Fruit fly (Drosophila melanogaster) whole organism, wandering third instar larva: Measurements from ENCODE around the gene CG43703.

Source experiments
- Abd-B ChIP-seq: fragments of >200 bp; optimal IDR thresholded peaks from 2 replicates; lab custom pipeline; 2017; ENCODE audit warnings: missing biosample characterization, missing genetic modification characterization
- CG32264 ChIP-seq: fragments of 200-800 bp; sonication (Bioruptor generic); optimal IDR thresholded peaks from 2 replicates; lab custom pipeline; 2016; ENCODE audit warnings: missing biosample characterization, missing genetic modification characterization
- CG9705 ChIP-seq: fragments of 200-800 bp; sonication (Bioruptor generic); optimal IDR thresholded peaks from 2 replicates; lab custom pipeline; 2018; ENCODE audit warnings: missing biosample characterization, mild to moderate bottlenecking, missing genetic modification characterization
- CrebA ChIP-seq: fragments of 200-800 bp; sonication (Bioruptor generic); optimal IDR thresholded peaks from 2 replicates; lab custom pipeline; 2016; ENCODE audit warnings: missing biosample characterization, mild to moderate bottlenecking, missing genetic modification characterization, borderline replicate concordance
- Dfd ChIP-seq: fragments of >200 bp; optimal IDR thresholded peaks from 2 replicates; lab custom pipeline; 2017; ENCODE audit warnings: missing biosample characterization, missing genetic modification characterization
- Dif ChIP-seq: fragments of 200-275, 200-300 bp; sonication (Bioruptor generic); optimal IDR thresholded peaks from 2 replicates; lab custom pipeline; 2018; ENCODE audit warnings: missing biosample characterization, missing genetic modification characterization; ENCODE audit not compliant: partially characterized antibody
- GATAd ChIP-seq: sonication (Bioruptor generic); optimal IDR thresholded peaks from 2 replicates; lab custom pipeline; 2016; ENCODE audit warnings: missing biosample characterization, missing genetic modification characterization
- HLH106 ChIP-seq: fragments of 200-800 bp; optimal IDR thresholded peaks from 3 replicates; lab custom pipeline; 2019; ENCODE audit warnings: missing biosample characterization, mild to moderate bottlenecking, missing genetic modification characterization, moderate library complexity
- Hnf4 ChIP-seq: fragments of 200-800 bp; sonication (Bioruptor generic); optimal IDR thresholded peaks from 2 replicates; lab custom pipeline; 2016; ENCODE audit warnings: missing biosample characterization, mild to moderate bottlenecking, missing genetic modification characterization
- Hr78 ChIP-seq: fragments of >200 bp; optimal IDR thresholded peaks from 2 replicates; lab custom pipeline; 2017; ENCODE audit warnings: missing biosample characterization, missing genetic modification characterization
- Hr83 ChIP-seq: fragments of 200-300 bp; sonication (Bioruptor generic); optimal IDR thresholded peaks from 2 replicates; lab custom pipeline; 2016; ENCODE audit warnings: missing biosample characterization, mild to moderate bottlenecking, missing genetic modification characterization, moderate library complexity; ENCODE audit not compliant: poor library complexity, severe bottlenecking
- Jra ChIP-seq: sonication (Bioruptor generic); optimal IDR thresholded peaks from 2 replicates; lab custom pipeline; 2016; ENCODE audit warnings: missing biosample characterization, missing genetic modification characterization
- Mio ChIP-seq: sonication (Bioruptor generic); optimal IDR thresholded peaks from 2 replicates; lab custom pipeline; 2016; ENCODE audit warnings: missing biosample characterization, missing genetic modification characterization
- Myc ChIP-seq: fragments of >200 bp; optimal IDR thresholded peaks from 2 replicates; lab custom pipeline; 2017
- N ChIP-seq: fragments of >200 bp; optimal IDR thresholded peaks from 2 replicates; lab custom pipeline; 2018; ENCODE audit warnings: missing biosample characterization, missing external identifiers, missing genetic modification characterization
- OdsH ChIP-seq: fragments of 200-800 bp; sonication (Bioruptor generic); optimal IDR thresholded peaks from 2 replicates; lab custom pipeline; 2016; ENCODE audit warnings: missing biosample characterization, mild to moderate bottlenecking, missing genetic modification characterization
- Rel ChIP-seq, 2 experiments: fragments of 200-800 bp; sonication (Bioruptor generic) in 1 of 2; optimal IDR thresholded peaks; 2 replicates in 1 of 2; 3 replicates in 1 of 2; lab custom pipeline; 2016 to 2019; ENCODE audit warnings: mild to moderate bottlenecking in 2 of 2, missing biosample characterization in 2 of 2, missing genetic modification characterization in 2 of 2, moderate library complexity in 1 of 2
- Sp1 ChIP-seq: fragments of 200-800 bp; sonication (Bioruptor generic); optimal IDR thresholded peaks from 3 replicates; lab custom pipeline; 2019; ENCODE audit warnings: missing biosample characterization, mild to moderate bottlenecking, missing genetic modification characterization, moderate library complexity
- Vsx2 ChIP-seq: fragments of 200-300, 225-300 bp; sonication (Bioruptor generic); optimal IDR thresholded peaks from 2 replicates; lab custom pipeline; 2018; ENCODE audit warnings: missing biosample characterization, missing genetic modification characterization; ENCODE audit not compliant: partially characterized antibody
- br ChIP-seq: fragments of 200-800 bp; sonication (Bioruptor generic); optimal IDR thresholded peaks from 2 replicates; lab custom pipeline; 2016; ENCODE audit warnings: missing biosample characterization, missing genetic modification characterization
- brk ChIP-seq: fragments of 200-800 bp; sonication (Bioruptor generic); optimal IDR thresholded peaks from 2 replicates; lab custom pipeline; 2016; ENCODE audit warnings: missing biosample characterization, mild to moderate bottlenecking, missing genetic modification characterization
- dl ChIP-seq, 2 experiments: fragments of 175-275, 200-275 bp in 1 of 2; fragments of 200-275 bp in 1 of 2; sonication (Bioruptor generic); optimal IDR thresholded peaks; lab custom pipeline; 2018; ENCODE audit warnings: mild to moderate bottlenecking in 2 of 2, missing biosample characterization in 2 of 2, missing genetic modification characterization in 2 of 2, moderate library complexity in 2 of 2; ENCODE audit not compliant: partially characterized antibody in 2 of 2, insufficient read depth in 1 of 2
- dmrt93B ChIP-seq: fragments of 200-800 bp; sonication (Bioruptor generic); optimal IDR thresholded peaks from 2 replicates; lab custom pipeline; 2018; ENCODE audit warnings: missing biosample characterization, mild to moderate bottlenecking, missing genetic modification characterization
- dsf ChIP-seq: sonication (Bioruptor generic); optimal IDR thresholded peaks from 2 replicates; lab custom pipeline; 2016; ENCODE audit warnings: missing biosample characterization, missing genetic modification characterization, borderline replicate concordance
- ey ChIP-seq: fragments of 200-800 bp; sonication (Bioruptor generic); optimal IDR thresholded peaks from 2 replicates; lab custom pipeline; 2016; ENCODE audit warnings: missing biosample characterization, missing genetic modification characterization
- foxo ChIP-seq, 2 experiments: fragments of 200-800 bp; sonication (Bioruptor generic); optimal IDR thresholded peaks; 2 replicates in 1 of 2; 3 replicates in 1 of 2; lab custom pipeline; 2016 to 2017; ENCODE audit warnings: missing biosample characterization in 2 of 2, missing genetic modification characterization in 2 of 2
- fru ChIP-seq: fragments of 200-800 bp; sonication (Bioruptor generic); optimal IDR thresholded peaks from 3 replicates; lab custom pipeline; 2016; ENCODE audit warnings: missing biosample characterization, mild to moderate bottlenecking, missing genetic modification characterization
- h ChIP-seq: fragments of 200-800 bp; sonication (Bioruptor generic); optimal IDR thresholded peaks from 3 replicates; lab custom pipeline; 2016; ENCODE audit warnings: missing biosample characterization, mild to moderate bottlenecking, missing genetic modification characterization
- jim ChIP-seq: fragments of 175-275, 200-325 bp; sonication (Bioruptor generic); optimal IDR thresholded peaks from 2 replicates; lab custom pipeline; 2016; ENCODE audit warnings: missing biosample characterization, mild to moderate bottlenecking, missing genetic modification characterization
- lola ChIP-seq: fragments of >200 bp; optimal IDR thresholded peaks from 2 replicates; lab custom pipeline; 2017; ENCODE audit warnings: missing biosample characterization, missing genetic modification characterization
- pan ChIP-seq: fragments of >200 bp; optimal IDR thresholded peaks from 2 replicates; lab custom pipeline; 2017
- psq ChIP-seq: fragments of 200-800 bp; sonication (Bioruptor generic); optimal IDR thresholded peaks from 3 replicates; lab custom pipeline; 2017; ENCODE audit warnings: missing biosample characterization, mild to moderate bottlenecking, missing genetic modification characterization, moderate library complexity
- rgr ChIP-seq: fragments of 200-800 bp; sonication (Bioruptor generic); optimal IDR thresholded peaks from 3 replicates; lab custom pipeline; 2016; ENCODE audit warnings: missing biosample characterization, mild to moderate bottlenecking, missing genetic modification characterization
- sage ChIP-seq: fragments of 200-800 bp; sonication (Bioruptor generic); optimal IDR thresholded peaks from 2 replicates; lab custom pipeline; 2016; ENCODE audit warnings: missing biosample characterization, mild to moderate bottlenecking, missing genetic modification characterization
- sv ChIP-seq: fragments of 200-800 bp; sonication (Bioruptor generic); optimal IDR thresholded peaks from 3 replicates; lab custom pipeline; 2016; ENCODE audit warnings: missing biosample characterization, missing genetic modification characterization
- tai ChIP-seq: sonication (Bioruptor generic); optimal IDR thresholded peaks from 2 replicates; lab custom pipeline; 2016; ENCODE audit warnings: missing biosample characterization, missing genetic modification characterization
- usp ChIP-seq: fragments of >200 bp; optimal IDR thresholded peaks from 2 replicates; lab custom pipeline; 2017; ENCODE audit warnings: missing biosample characterization, missing genetic modification characterization
- woc ChIP-seq: sonication (Bioruptor generic); optimal IDR thresholded peaks from 2 replicates; lab custom pipeline; 2016; ENCODE audit warnings: missing biosample characterization, mild to moderate bottlenecking, missing genetic modification characterization

CG43703 gene

DNA sequence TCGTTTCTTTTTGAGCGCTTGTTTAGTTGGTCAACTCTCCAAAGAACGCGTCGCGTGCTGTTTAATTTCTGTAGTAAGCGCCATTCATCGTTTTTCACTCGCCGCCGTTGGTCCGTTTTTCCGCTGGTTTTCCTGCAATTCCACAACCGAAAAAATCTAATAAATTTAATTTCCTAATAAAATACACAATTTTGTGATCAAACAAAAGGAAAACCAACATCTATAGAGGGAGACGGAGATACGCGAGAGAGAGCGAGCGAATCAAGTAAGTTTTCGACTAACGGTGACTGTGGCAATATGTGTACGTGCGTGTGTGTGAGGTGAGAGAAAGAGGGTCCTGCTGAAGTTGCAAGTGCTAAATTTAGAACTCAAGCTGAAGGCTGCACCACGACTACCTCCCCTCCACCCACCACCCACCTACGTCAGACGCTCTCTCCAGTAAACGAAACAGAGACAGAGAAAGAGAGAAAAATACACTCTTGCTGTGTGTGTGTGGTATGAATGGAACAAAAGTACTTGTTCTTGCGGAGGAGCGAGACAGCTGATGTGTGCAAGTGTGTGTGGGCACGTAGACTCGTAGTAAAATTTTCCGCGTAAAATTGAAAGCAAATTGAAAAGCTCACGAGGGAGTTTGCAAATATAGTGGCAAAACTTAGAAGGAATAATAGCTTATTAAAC is 38.3 kb downstream of the CG43703 start, which contains the start of gene Reph:
Gene Reph, plus strand, starts transcription at position 80 of the 678 bp plus-strand sequence.
- TF ChIP-seq Hnf4 (GFP tag; lab: Kevin White, UChicago), result peak; percentile 29
- TF ChIP-seq CG9705 (GFP tag; lab: Kevin White, UChicago), result peak; percentile 10
- peak; percentile 60 to 75 for TF ChIP-seq dl (GFP tag; optimal IDR thresholded peaks at IDR 0.05; lab: Kevin White, UChicago; ENCODE audit: insufficient read depth in 1 of 2, partially characterized antibody in 2 of 2)
- no peak for TF ChIP-seq GATAd (GFP tag; lab: Kevin White, UChicago)
- TF ChIP-seq rgr, result peak; percentile 67
- no peak for TF ChIP-seq ey (GFP tag; lab: Kevin White, UChicago)
- TF ChIP-seq Dif (GFP tag; lab: Kevin White, UChicago), result peak; percentile 90
- no peak for TF ChIP-seq usp (GFP tag; lab: Kevin White, UChicago)
- TF ChIP-seq Sp1 (GFP tag; lab: Kevin White, UChicago), result no peak
- no peak for TF ChIP-seq Mio (GFP tag; lab: Kevin White, UChicago)
- TF ChIP-seq tai, result no peak
- peak; percentile 52 for TF ChIP-seq fru (GFP tag; lab: Kevin White, UChicago)
- TF ChIP-seq Hr83 (GFP tag; lab: Kevin White, UChicago), result peak; percentile 85
- no peak for TF ChIP-seq woc
- TF ChIP-seq CG32264 (GFP tag; lab: Kevin White, UChicago), result no peak
- peak; percentile 1 for TF ChIP-seq h (GFP tag; lab: Kevin White, UChicago)
- TF ChIP-seq lola (GFP tag; lab: Kevin White, UChicago), result no peak
- no peak for TF ChIP-seq pan (lab: Kevin White, UChicago)
- no peak for TF ChIP-seq OdsH
- TF ChIP-seq Jra (GFP tag; lab: Kevin White, UChicago), result no peak
- peak; percentile 31 for TF ChIP-seq br (GFP tag; lab: Kevin White, UChicago)
- no peak for TF ChIP-seq jim (GFP tag; lab: Kevin White, UChicago)
- TF ChIP-seq brk (GFP tag; lab: Kevin White, UChicago), result peak; percentile 2
- TF ChIP-seq CrebA, result no peak
- peak in 1 of 2 experiments; percentile 17 for TF ChIP-seq foxo (GFP tag; optimal IDR thresholded peaks at IDR 0.05; lab: Kevin White, UChicago)
- no peak for TF ChIP-seq dsf
- TF ChIP-seq psq (GFP tag; lab: Kevin White, UChicago), result peak; percentile 51
- no peak for TF ChIP-seq Dfd
- TF ChIP-seq HLH106 (tag; lab: Kevin White, UChicago), result peak; percentile 21
- TF ChIP-seq Myc (lab: Kevin White, UChicago), result no peak
- TF ChIP-seq sv (GFP tag; lab: Kevin White, UChicago), result no peak
- peak; percentile 35 for TF ChIP-seq Vsx2 (GFP tag; lab: Kevin White, UChicago)
- no peak for TF ChIP-seq dmrt93B (GFP tag; lab: Kevin White, UChicago)
- peak; percentile 69 for TF ChIP-seq N (GFP tag; lab: Kevin White, UChicago)
- no peak for TF ChIP-seq Abd-B (GFP tag; lab: Kevin White, UChicago)

DNA sequence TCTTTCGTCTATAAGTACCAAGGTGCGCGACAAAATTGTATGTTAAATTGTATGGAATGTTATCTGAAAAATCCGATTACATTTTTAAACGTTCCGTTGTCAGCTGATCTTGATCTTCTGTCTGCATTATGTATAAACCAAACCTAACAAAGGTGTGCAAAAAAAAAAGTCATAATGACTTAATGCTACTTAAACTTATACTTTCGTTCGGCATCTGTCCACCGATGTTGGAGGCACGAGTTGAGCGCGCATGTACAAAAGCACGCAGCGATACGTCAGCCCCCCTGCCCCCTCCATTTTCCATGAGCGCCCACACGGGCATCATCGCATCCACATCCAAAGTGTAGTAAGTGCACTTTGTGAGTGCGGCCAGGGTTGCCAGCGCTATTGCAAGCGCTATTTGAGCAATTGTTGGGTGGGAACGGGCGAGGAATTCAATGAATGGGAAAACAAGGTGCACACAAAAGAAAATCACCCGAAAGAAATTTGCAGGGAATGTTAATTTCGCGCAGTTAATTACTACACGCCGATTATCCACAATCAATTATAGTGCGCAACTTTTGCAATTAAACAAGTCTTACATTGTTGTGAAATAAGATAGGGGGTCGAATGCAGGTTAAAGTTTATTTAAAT is 39.5 kb downstream of the CG43703 start:
- TF ChIP-seq pan (lab: Kevin White, UChicago), result no peak
- TF ChIP-seq woc, result peak; percentile 44
- TF ChIP-seq h (GFP tag; lab: Kevin White, UChicago), result peak; percentile 90
- TF ChIP-seq br (GFP tag; lab: Kevin White, UChicago), result peak; percentile 81
- TF ChIP-seq dmrt93B (GFP tag; lab: Kevin White, UChicago), result peak; percentile 70
- TF ChIP-seq fru (GFP tag; lab: Kevin White, UChicago), result peak; percentile 91
- no peak for TF ChIP-seq Myc (lab: Kevin White, UChicago)
- TF ChIP-seq Hnf4 (GFP tag; lab: Kevin White, UChicago), result peak; percentile 55
- TF ChIP-seq Rel (GFP tag; optimal IDR thresholded peaks at IDR 0.05; lab: Kevin White, UChicago), result no peak
- peak; percentile 27 for TF ChIP-seq Rel (tag; optimal IDR thresholded peaks at IDR 0.05; lab: Kevin White, UChicago)
- no peak for TF ChIP-seq Jra (GFP tag; lab: Kevin White, UChicago)
- TF ChIP-seq rgr, result peak; percentile 79
- TF ChIP-seq OdsH, result peak; percentile 66
- no peak for TF ChIP-seq lola (GFP tag; lab: Kevin White, UChicago)
- TF ChIP-seq ey (GFP tag; lab: Kevin White, UChicago), result peak; percentile 83
- TF ChIP-seq usp (GFP tag; lab: Kevin White, UChicago), result no peak
- TF ChIP-seq CG32264 (GFP tag; lab: Kevin White, UChicago), result peak; percentile 73
- TF ChIP-seq HLH106 (tag; lab: Kevin White, UChicago), result peak; percentile 88
- TF ChIP-seq Hr83 (GFP tag; lab: Kevin White, UChicago), result no peak
- peak; percentile 61 to 83 for TF ChIP-seq foxo (GFP tag; optimal IDR thresholded peaks at IDR 0.05; lab: Kevin White, UChicago)
- peak; percentile 25 for TF ChIP-seq CrebA
- TF ChIP-seq tai, result peak; percentile 33
- TF ChIP-seq Vsx2 (GFP tag; lab: Kevin White, UChicago), result no peak
- TF ChIP-seq Hr78 (GFP tag; lab: Kevin White, UChicago), result no peak
- TF ChIP-seq psq (GFP tag; lab: Kevin White, UChicago), result peak; percentile 67
- TF ChIP-seq sage (GFP tag; lab: Kevin White, UChicago), result peak; percentile 61
- TF ChIP-seq Dif (GFP tag; lab: Kevin White, UChicago), result no peak
- TF ChIP-seq brk (GFP tag; lab: Kevin White, UChicago), result no peak
- TF ChIP-seq CG9705 (GFP tag; lab: Kevin White, UChicago), result peak; percentile 74
- peak; percentile 93 for TF ChIP-seq sv (GFP tag; lab: Kevin White, UChicago)
- no peak for TF ChIP-seq dsf
- TF ChIP-seq Sp1 (GFP tag; lab: Kevin White, UChicago), result peak; percentile 83
